Fruit fly (Drosophila melanogaster) whole organism, wandering third instar larva: Measurements from ENCODE around the gene Aplip1.
A peak's percentile ranks its signal among the peaks of the same experiment; 100 is the strongest.

Experiments
- Abd-B ChIP-seq: fragments of >200 bp; optimal IDR thresholded peaks from 2 replicates; lab custom pipeline; 2017; ENCODE audit warnings: missing biosample characterization, missing genetic modification characterization
- CG32264 ChIP-seq: fragments of 200-800 bp; sonication (Bioruptor generic); optimal IDR thresholded peaks from 2 replicates; lab custom pipeline; 2016; ENCODE audit warnings: missing biosample characterization, missing genetic modification characterization
- CG9705 ChIP-seq: fragments of 200-800 bp; sonication (Bioruptor generic); optimal IDR thresholded peaks from 2 replicates; lab custom pipeline; 2018; ENCODE audit warnings: missing biosample characterization, mild to moderate bottlenecking, missing genetic modification characterization
- CrebA ChIP-seq: fragments of 200-800 bp; sonication (Bioruptor generic); optimal IDR thresholded peaks from 2 replicates; lab custom pipeline; 2016; ENCODE audit warnings: missing biosample characterization, mild to moderate bottlenecking, missing genetic modification characterization, borderline replicate concordance
- Dfd ChIP-seq: fragments of >200 bp; optimal IDR thresholded peaks from 2 replicates; lab custom pipeline; 2017; ENCODE audit warnings: missing biosample characterization, missing genetic modification characterization
- Dif ChIP-seq: fragments of 200-275, 200-300 bp; sonication (Bioruptor generic); optimal IDR thresholded peaks from 2 replicates; lab custom pipeline; 2018; ENCODE audit warnings: missing biosample characterization, missing genetic modification characterization; ENCODE audit not compliant: partially characterized antibody
- Hnf4 ChIP-seq: fragments of 200-800 bp; sonication (Bioruptor generic); optimal IDR thresholded peaks from 2 replicates; lab custom pipeline; 2016; ENCODE audit warnings: missing biosample characterization, mild to moderate bottlenecking, missing genetic modification characterization
- Hr78 ChIP-seq: fragments of >200 bp; optimal IDR thresholded peaks from 2 replicates; lab custom pipeline; 2017; ENCODE audit warnings: missing biosample characterization, missing genetic modification characterization
- Jra ChIP-seq: sonication (Bioruptor generic); optimal IDR thresholded peaks from 2 replicates; lab custom pipeline; 2016; ENCODE audit warnings: missing biosample characterization, missing genetic modification characterization
- Mio ChIP-seq: sonication (Bioruptor generic); optimal IDR thresholded peaks from 2 replicates; lab custom pipeline; 2016; ENCODE audit warnings: missing biosample characterization, missing genetic modification characterization
- Myc ChIP-seq: fragments of >200 bp; optimal IDR thresholded peaks from 2 replicates; lab custom pipeline; 2017
- N ChIP-seq: fragments of >200 bp; optimal IDR thresholded peaks from 2 replicates; lab custom pipeline; 2018; ENCODE audit warnings: missing biosample characterization, missing external identifiers, missing genetic modification characterization
- OdsH ChIP-seq: fragments of 200-800 bp; sonication (Bioruptor generic); optimal IDR thresholded peaks from 2 replicates; lab custom pipeline; 2016; ENCODE audit warnings: missing biosample characterization, mild to moderate bottlenecking, missing genetic modification characterization
- Rel ChIP-seq, 2 experiments: fragments of 200-800 bp; sonication (Bioruptor generic) in 1 of 2; optimal IDR thresholded peaks; 2 replicates in 1 of 2; 3 replicates in 1 of 2; lab custom pipeline; 2016 to 2019; ENCODE audit warnings: mild to moderate bottlenecking in 2 of 2, missing biosample characterization in 2 of 2, missing genetic modification characterization in 2 of 2, moderate library complexity in 1 of 2
- Sp1 ChIP-seq: fragments of 200-800 bp; sonication (Bioruptor generic); optimal IDR thresholded peaks from 3 replicates; lab custom pipeline; 2019; ENCODE audit warnings: missing biosample characterization, mild to moderate bottlenecking, missing genetic modification characterization, moderate library complexity
- Vsx2 ChIP-seq: fragments of 200-300, 225-300 bp; sonication (Bioruptor generic); optimal IDR thresholded peaks from 2 replicates; lab custom pipeline; 2018; ENCODE audit warnings: missing biosample characterization, missing genetic modification characterization; ENCODE audit not compliant: partially characterized antibody
- br ChIP-seq: fragments of 200-800 bp; sonication (Bioruptor generic); optimal IDR thresholded peaks from 2 replicates; lab custom pipeline; 2016; ENCODE audit warnings: missing biosample characterization, missing genetic modification characterization
- brk ChIP-seq: fragments of 200-800 bp; sonication (Bioruptor generic); optimal IDR thresholded peaks from 2 replicates; lab custom pipeline; 2016; ENCODE audit warnings: missing biosample characterization, mild to moderate bottlenecking, missing genetic modification characterization
- dl ChIP-seq, 2 experiments: fragments of 175-275, 200-275 bp in 1 of 2; fragments of 200-275 bp in 1 of 2; sonication (Bioruptor generic); optimal IDR thresholded peaks; lab custom pipeline; 2018; ENCODE audit warnings: mild to moderate bottlenecking in 2 of 2, missing biosample characterization in 2 of 2, missing genetic modification characterization in 2 of 2, moderate library complexity in 2 of 2; ENCODE audit not compliant: partially characterized antibody in 2 of 2, insufficient read depth in 1 of 2
- dmrt93B ChIP-seq: fragments of 200-800 bp; sonication (Bioruptor generic); optimal IDR thresholded peaks from 2 replicates; lab custom pipeline; 2018; ENCODE audit warnings: missing biosample characterization, mild to moderate bottlenecking, missing genetic modification characterization
- dsf ChIP-seq: sonication (Bioruptor generic); optimal IDR thresholded peaks from 2 replicates; lab custom pipeline; 2016; ENCODE audit warnings: missing biosample characterization, missing genetic modification characterization, borderline replicate concordance
- ey ChIP-seq: fragments of 200-800 bp; sonication (Bioruptor generic); optimal IDR thresholded peaks from 2 replicates; lab custom pipeline; 2016; ENCODE audit warnings: missing biosample characterization, missing genetic modification characterization
- fru ChIP-seq: fragments of 200-800 bp; sonication (Bioruptor generic); optimal IDR thresholded peaks from 3 replicates; lab custom pipeline; 2016; ENCODE audit warnings: missing biosample characterization, mild to moderate bottlenecking, missing genetic modification characterization
- jim ChIP-seq: fragments of 175-275, 200-325 bp; sonication (Bioruptor generic); optimal IDR thresholded peaks from 2 replicates; lab custom pipeline; 2016; ENCODE audit warnings: missing biosample characterization, mild to moderate bottlenecking, missing genetic modification characterization
- lola ChIP-seq: fragments of >200 bp; optimal IDR thresholded peaks from 2 replicates; lab custom pipeline; 2017; ENCODE audit warnings: missing biosample characterization, missing genetic modification characterization
- pan ChIP-seq: fragments of >200 bp; optimal IDR thresholded peaks from 2 replicates; lab custom pipeline; 2017
- psq ChIP-seq: fragments of 200-800 bp; sonication (Bioruptor generic); optimal IDR thresholded peaks from 3 replicates; lab custom pipeline; 2017; ENCODE audit warnings: missing biosample characterization, mild to moderate bottlenecking, missing genetic modification characterization, moderate library complexity
- rgr ChIP-seq: fragments of 200-800 bp; sonication (Bioruptor generic); optimal IDR thresholded peaks from 3 replicates; lab custom pipeline; 2016; ENCODE audit warnings: missing biosample characterization, mild to moderate bottlenecking, missing genetic modification characterization
- sage ChIP-seq: fragments of 200-800 bp; sonication (Bioruptor generic); optimal IDR thresholded peaks from 2 replicates; lab custom pipeline; 2016; ENCODE audit warnings: missing biosample characterization, mild to moderate bottlenecking, missing genetic modification characterization
- sv ChIP-seq: fragments of 200-800 bp; sonication (Bioruptor generic); optimal IDR thresholded peaks from 3 replicates; lab custom pipeline; 2016; ENCODE audit warnings: missing biosample characterization, missing genetic modification characterization
- tai ChIP-seq: sonication (Bioruptor generic); optimal IDR thresholded peaks from 2 replicates; lab custom pipeline; 2016; ENCODE audit warnings: missing biosample characterization, missing genetic modification characterization
- usp ChIP-seq: fragments of >200 bp; optimal IDR thresholded peaks from 2 replicates; lab custom pipeline; 2017; ENCODE audit warnings: missing biosample characterization, missing genetic modification characterization
- woc ChIP-seq: sonication (Bioruptor generic); optimal IDR thresholded peaks from 2 replicates; lab custom pipeline; 2016; ENCODE audit warnings: missing biosample characterization, mild to moderate bottlenecking, missing genetic modification characterization

The Aplip1 gene

dm6 chr3L:1204674-1205547 lies 8.8 kb downstream of the Aplip1 start, which contains the start of gene CG9119 (continued):
- TF ChIP-seq psq (GFP tag; lab: Kevin White, UChicago) = peak; percentile 6
- TF ChIP-seq Myc (lab: Kevin White, UChicago) = no peak
- TF ChIP-seq woc (GFP tag; lab: Kevin White, UChicago) = no peak
- TF ChIP-seq N (GFP tag; lab: Kevin White, UChicago) = no peak
- TF ChIP-seq pan = no peak
- no peak for TF ChIP-seq dsf (GFP tag; lab: Kevin White, UChicago)
- TF ChIP-seq Hnf4 (GFP tag; lab: Kevin White, UChicago) = no peak
- TF ChIP-seq Dif (GFP tag; lab: Kevin White, UChicago) = no peak
- peak; percentile 52 for TF ChIP-seq br (GFP tag; lab: Kevin White, UChicago)
- TF ChIP-seq Mio (GFP tag; lab: Kevin White, UChicago) = no peak
- TF ChIP-seq sage (GFP tag; lab: Kevin White, UChicago) = no peak
- peak; percentile 34 for TF ChIP-seq dmrt93B

- TF ChIP-seq lola (GFP tag; lab: Kevin White, UChicago) (no peak), jim (no peak), dl (GFP tag; optimal IDR thresholded peaks at IDR 0.05; lab: Kevin White, UChicago; ENCODE audit: insufficient read depth in 1 of 2, partially characterized antibody in 2 of 2) (peak; percentile 64 to 80), sage (GFP tag; lab: Kevin White, UChicago) (no peak), rgr (GFP tag; lab: Kevin White, UChicago) (no peak), br (GFP tag; lab: Kevin White, UChicago) (no peak), pan (no peak), woc (GFP tag; lab: Kevin White, UChicago) (no peak), CG9705 (no peak), sv (no peak), Dfd (GFP tag; lab: Kevin White, UChicago) (no peak), tai (GFP tag; lab: Kevin White, UChicago) (no peak), usp (GFP tag; lab: Kevin White, UChicago) (no peak), Hnf4 (GFP tag; lab: Kevin White, UChicago) (no peak), Dif (GFP tag; lab: Kevin White, UChicago) (peak; percentile 96), Hr78 (GFP tag; lab: Kevin White, UChicago) (no peak), ey (GFP tag; lab: Kevin White, UChicago) (no peak), Myc (lab: Kevin White, UChicago) (peak; percentile 85), Mio (GFP tag; lab: Kevin White, UChicago) (no peak), Jra (GFP tag; lab: Kevin White, UChicago) (no peak), N (GFP tag; lab: Kevin White, UChicago) (peak; percentile 11), brk (GFP tag; lab: Kevin White, UChicago) (no peak), Sp1 (GFP tag; lab: Kevin White, UChicago) (no peak), CrebA (GFP tag; lab: Kevin White, UChicago) (no peak), fru (GFP tag; lab: Kevin White, UChicago) (no peak), psq (GFP tag; lab: Kevin White, UChicago) (no peak), Vsx2 (GFP tag; lab: Kevin White, UChicago) (peak; percentile 86), Abd-B (GFP tag; lab: Kevin White, UChicago) (no peak), Rel (GFP tag; optimal IDR thresholded peaks at IDR 0.05; lab: Kevin White, UChicago) (no peak), Rel (tag; optimal IDR thresholded peaks at IDR 0.05; lab: Kevin White, UChicago) (peak; percentile 18), CG32264 (GFP tag; lab: Kevin White, UChicago) (no peak)
- TF ChIP-seq, all 38 proteins: peak for 6
Observed at dm6 chr3L:1206682-1207421, 10.7 kb downstream of the Aplip1 start, which contains the start of gene LysB. LysB (plus strand) TSS chr3L:1207371.

dm6 chr3L:1208206-1208605 lies 12.1 kb downstream of the Aplip1 start:
- peak in 1 of 2 experiments; percentile 1 for TF ChIP-seq dl (GFP tag; optimal IDR thresholded peaks at IDR 0.05; lab: Kevin White, UChicago; ENCODE audit: insufficient read depth in 1 of 2, partially characterized antibody in 2 of 2)
- TF ChIP-seq OdsH (GFP tag; lab: Kevin White, UChicago) = no peak
- peak; percentile 36 for TF ChIP-seq Dif (GFP tag; lab: Kevin White, UChicago)
